Fruit fly (Drosophila melanogaster): Measurements from ENCODE around the gene Est-P.

Gene Est-P

dm6 chr3L:12163693-12164092 is 26.8 kb upstream of the Est-P start, which contains the start of gene CG9760:
Gene CG9760 (minus strand): TSS chr3L:12163735.
- TF ChIP-seq fd96Ca (GFP tag; IDR thresholded peaks at IDR 0.05) (peak; percentile 65; the same call in 2 of the 3 replicates), CG32121 (GFP tag; IDR thresholded peaks at IDR 0.05) (peak; percentile 62; the same call in 1 of the 2 replicates), CG4496 (GFP tag; IDR thresholded peaks at IDR 0.05) (peak; percentile 80; the same call in 2 of the 3 replicates), rn (GFP tag; IDR thresholded peaks at IDR 0.05) (no peak)

dm6 chr3L:12175382-12175781 is 15.2 kb upstream of the Est-P start, which contains the start of gene Rh7:
Gene Rh7 (minus strand): TSS chr3L:12175482.
- TF ChIP-seq CG32121 (GFP tag; IDR thresholded peaks at IDR 0.05) (no peak), CG9948 (tag; optimal IDR thresholded peaks at IDR 0.05) (no peak), Pif1B (GFP tag; optimal IDR thresholded peaks at IDR 0.05) (no peak), CG10348 (GFP tag; IDR thresholded peaks at IDR 0.05) (no peak), EcR (GFP tag; optimal IDR thresholded peaks at IDR 0.05) (no peak)

- TF ChIP-seq CG14655 (GFP tag; optimal IDR thresholded peaks at IDR 0.05) (no peak), CG8301 (tag; optimal IDR thresholded peaks at IDR 0.05) (no peak), Pif1B (GFP tag; optimal IDR thresholded peaks at IDR 0.05) (no peak), CG12605 (GFP tag; IDR thresholded peaks at IDR 0.05) (no peak), CG10348 (GFP tag; IDR thresholded peaks at IDR 0.05) (no peak), CG8159 (tag; optimal IDR thresholded peaks at IDR 0.05) (no peak), Snoo (tag; optimal IDR thresholded peaks at IDR 0.05) (no peak), CG13204 (GFP tag; optimal IDR thresholded peaks at IDR 0.05) (no peak)
These were observed 13.2 kb upstream of the Est-P start, which contains the start of gene CAH2 for dm6 chr3L:12177301-12177700. Gene CAH2 (plus strand): TSS chr3L:12177601.

- no peak for TF ChIP-seq CG9948 (tag; optimal IDR thresholded peaks at IDR 0.05)
- no peak for TF ChIP-seq CG8301 (tag; optimal IDR thresholded peaks at IDR 0.05)
These were observed 11.6 kb upstream of the Est-P start for dm6 chr3L:12178847-12179437.

- no peak for TF ChIP-seq CG34367 (tag; optimal IDR thresholded peaks at IDR 0.05)
- TF ChIP-seq CG15710 (tag; optimal IDR thresholded peaks at IDR 0.05), result no peak
- no peak for TF ChIP-seq CG14655 (GFP tag; optimal IDR thresholded peaks at IDR 0.05)
- no peak for TF ChIP-seq EcR (GFP tag; optimal IDR thresholded peaks at IDR 0.05)
- TF ChIP-seq Ets98B (GFP tag; IDR thresholded peaks at IDR 0.05), result no peak
- no peak for TF ChIP-seq CG17806 (tag; optimal IDR thresholded peaks at IDR 0.05)
- TF ChIP-seq rn (GFP tag; IDR thresholded peaks at IDR 0.05), result no peak
- no peak for TF ChIP-seq D1 (tag; optimal IDR thresholded peaks at IDR 0.05)
- TF ChIP-seq gl (tag; optimal IDR thresholded peaks at IDR 0.05), result no peak
- TF ChIP-seq fd96Ca (GFP tag; IDR thresholded peaks at IDR 0.05), result no peak
- no peak for TF ChIP-seq CG12605 (GFP tag; IDR thresholded peaks at IDR 0.05)
- TF ChIP-seq CG13204 (GFP tag; optimal IDR thresholded peaks at IDR 0.05), result no peak
- TF ChIP-seq CG4496 (GFP tag; IDR thresholded peaks at IDR 0.05), result no peak
- TF ChIP-seq CG8301 (tag; optimal IDR thresholded peaks at IDR 0.05), result no peak
- no peak for TF ChIP-seq CG10348 (GFP tag; IDR thresholded peaks at IDR 0.05)
These were observed 6.6 kb upstream of the Est-P start for dm6 chr3L:12183967-12184366.

- TF ChIP-seq Snoo (tag; optimal IDR thresholded peaks at IDR 0.05) (no peak), rn (GFP tag; IDR thresholded peaks at IDR 0.05) (no peak), CG15710 (tag; optimal IDR thresholded peaks at IDR 0.05) (no peak), CG8301 (tag; optimal IDR thresholded peaks at IDR 0.05) (no peak), Ets98B (GFP tag; IDR thresholded peaks at IDR 0.05) (no peak)
These were observed 5.9 kb upstream of the Est-P start, which contains the start of gene Miox for dm6 chr3L:12184564-12185034. Gene Miox (plus strand): TSS chr3L:12184984.

dm6 chr3L:12185336-12185735 is 5.2 kb upstream of the Est-P start:
- TF ChIP-seq CG8159 (tag; optimal IDR thresholded peaks at IDR 0.05) (no peak), EcR (GFP tag; optimal IDR thresholded peaks at IDR 0.05) (no peak), CG4496 (GFP tag; IDR thresholded peaks at IDR 0.05) (no peak), CG17806 (tag; optimal IDR thresholded peaks at IDR 0.05) (no peak), CG10348 (GFP tag; IDR thresholded peaks at IDR 0.05) (no peak), CG14655 (GFP tag; optimal IDR thresholded peaks at IDR 0.05) (no peak), D1 (tag; optimal IDR thresholded peaks at IDR 0.05) (no peak), Snoo (tag; optimal IDR thresholded peaks at IDR 0.05) (no peak), CG9948 (tag; optimal IDR thresholded peaks at IDR 0.05) (no peak), gl (tag; optimal IDR thresholded peaks at IDR 0.05) (no peak)

dm6 chr3L:12188518-12188917 is 2.0 kb upstream of the Est-P start, which contains the start of gene Est-6:
Gene Est-6 (plus strand): TSS chr3L:12188818.
- TF ChIP-seq CG14655 (GFP tag; optimal IDR thresholded peaks at IDR 0.05) (no peak), EcR (GFP tag; optimal IDR thresholded peaks at IDR 0.05) (no peak), CG32121 (GFP tag; IDR thresholded peaks at IDR 0.05) (no peak), CG34367 (tag; optimal IDR thresholded peaks at IDR 0.05) (no peak)

Data from whole organism, pupa.